Fruit fly (Drosophila melanogaster): Measurements from ENCODE around the gene CG16984.

The CG16984 gene

DNA sequence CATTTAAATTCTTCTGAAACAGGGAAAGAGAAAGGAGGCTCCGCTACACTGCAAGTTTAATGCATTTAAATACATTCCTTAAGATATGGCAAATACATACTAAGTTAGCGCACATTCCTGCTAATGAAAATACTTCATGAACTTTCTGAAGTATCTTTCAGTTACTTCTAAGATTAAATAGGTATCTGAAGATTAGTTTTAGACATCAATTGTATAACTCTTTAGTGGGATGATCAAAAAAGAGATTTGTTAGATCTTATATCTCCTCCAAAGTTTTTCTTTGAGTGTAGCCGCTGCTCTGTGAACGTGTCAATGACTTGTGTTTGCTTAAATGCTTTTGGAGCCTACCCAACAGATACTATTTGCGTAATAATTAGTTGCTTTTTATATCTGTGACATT lies 20.3 kb upstream of the CG16984 start:
- peak; percentile 69 for TF ChIP-seq noc (tag; optimal IDR thresholded peaks at IDR 0.05)

DNA sequence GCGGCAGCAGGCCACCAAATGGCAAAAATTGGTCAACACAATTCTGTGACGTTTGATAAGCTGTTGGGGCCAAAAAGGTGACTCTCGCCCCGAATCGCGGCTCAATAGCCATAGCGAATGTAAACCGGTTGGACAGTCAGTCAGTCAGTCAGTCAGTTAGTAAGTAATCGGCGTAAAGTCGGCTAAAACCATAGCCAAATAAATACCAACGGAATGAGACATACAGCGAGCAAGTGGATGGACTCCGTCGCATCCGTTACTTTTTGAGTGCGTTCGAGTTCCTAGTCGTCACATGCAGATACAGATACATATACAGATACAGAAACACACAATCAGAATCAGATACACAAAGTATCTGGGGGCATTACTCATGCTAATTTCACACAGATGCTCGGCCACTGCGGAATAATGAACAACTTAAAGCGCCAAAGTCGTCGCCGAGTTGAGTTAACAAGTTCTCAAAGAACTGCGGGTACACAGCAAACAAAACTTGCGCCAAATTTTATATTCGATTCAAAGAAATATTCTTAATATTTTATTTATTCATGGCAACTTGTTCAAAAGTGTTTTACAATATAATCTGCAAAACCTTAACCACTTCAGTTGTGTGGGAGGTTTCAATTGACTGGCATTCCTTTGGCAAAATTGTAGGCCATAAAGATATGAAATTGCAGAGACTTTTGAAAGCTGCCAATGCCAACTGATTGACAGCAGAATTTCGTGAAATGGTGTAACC lies 18.3 kb upstream of the CG16984 start:
- TF ChIP-seq noc (tag; optimal IDR thresholded peaks at IDR 0.05) = no peak

DNA sequence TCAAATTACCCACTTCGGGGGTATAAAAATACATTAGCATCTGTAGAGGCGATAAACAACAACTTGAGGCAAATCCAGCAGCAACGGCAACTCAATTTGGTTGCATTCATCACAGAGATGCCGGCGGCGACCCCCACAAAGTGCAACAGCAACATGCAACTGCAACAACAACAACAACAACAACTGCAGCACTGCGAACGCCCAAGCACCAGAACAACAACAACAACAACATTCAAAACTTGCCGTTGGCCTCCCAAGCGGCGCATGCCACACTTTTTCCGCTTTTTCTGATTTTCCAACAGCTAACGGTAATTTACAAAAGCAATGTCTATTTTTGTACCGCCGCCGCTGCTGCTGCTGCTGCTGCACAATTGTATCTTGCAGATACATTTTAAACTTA lies 17.3 kb upstream of the CG16984 start:
- TF ChIP-seq noc (tag; optimal IDR thresholded peaks at IDR 0.05) = no peak

DNA sequence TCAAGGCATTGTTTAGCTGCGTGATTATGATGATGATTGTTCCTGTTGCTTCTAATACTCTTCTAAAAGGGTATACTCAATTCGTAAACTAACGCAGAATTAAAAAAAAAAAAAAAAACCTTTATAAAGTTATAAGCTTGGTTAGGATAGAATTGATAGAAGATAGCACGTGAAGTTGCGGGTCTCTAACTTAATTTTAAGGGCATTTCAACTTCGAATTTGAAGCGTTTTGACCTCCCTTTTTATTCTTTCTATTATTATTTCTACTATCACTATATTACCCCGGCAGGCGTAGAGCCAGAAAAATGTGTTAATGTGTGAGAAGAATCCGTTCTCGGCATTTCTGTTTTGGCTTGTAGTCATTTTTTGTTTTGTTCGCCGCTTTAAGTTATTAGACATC lies 16.8 kb upstream of the CG16984 start:
- peak; percentile 84 for TF ChIP-seq noc (tag; optimal IDR thresholded peaks at IDR 0.05)

DNA sequence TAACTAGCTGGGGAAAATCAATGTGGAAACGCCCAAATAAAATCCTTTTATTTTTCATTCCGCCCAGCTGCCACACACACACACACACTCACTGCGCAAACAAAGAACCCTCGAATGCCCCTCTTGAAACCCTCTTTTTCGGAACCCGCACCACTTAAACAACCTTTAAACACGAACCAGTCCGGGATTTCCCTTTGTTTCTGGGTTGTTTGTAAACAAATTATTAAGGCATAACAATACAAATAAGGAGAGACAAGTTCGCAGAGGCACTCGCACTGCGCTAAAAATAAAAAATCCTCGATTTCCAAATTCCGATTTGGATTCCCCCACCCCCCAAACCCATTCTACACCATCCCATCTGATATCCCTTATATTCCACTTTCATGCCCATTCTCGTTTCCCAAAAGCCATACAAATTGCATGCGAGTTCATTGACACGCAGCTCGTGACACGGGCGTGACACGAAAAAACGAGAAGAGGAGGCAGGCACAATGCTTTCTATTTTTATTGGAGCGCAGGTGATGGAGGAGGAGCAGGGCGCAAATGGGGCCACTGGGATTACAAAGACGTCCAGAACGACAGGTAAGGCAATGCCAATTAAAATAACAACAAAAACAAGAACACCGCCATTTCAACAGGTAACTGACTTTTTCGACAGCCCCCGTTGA lies 15.9 kb upstream of the CG16984 start:
- TF ChIP-seq noc (tag; optimal IDR thresholded peaks at IDR 0.05) = no peak

DNA sequence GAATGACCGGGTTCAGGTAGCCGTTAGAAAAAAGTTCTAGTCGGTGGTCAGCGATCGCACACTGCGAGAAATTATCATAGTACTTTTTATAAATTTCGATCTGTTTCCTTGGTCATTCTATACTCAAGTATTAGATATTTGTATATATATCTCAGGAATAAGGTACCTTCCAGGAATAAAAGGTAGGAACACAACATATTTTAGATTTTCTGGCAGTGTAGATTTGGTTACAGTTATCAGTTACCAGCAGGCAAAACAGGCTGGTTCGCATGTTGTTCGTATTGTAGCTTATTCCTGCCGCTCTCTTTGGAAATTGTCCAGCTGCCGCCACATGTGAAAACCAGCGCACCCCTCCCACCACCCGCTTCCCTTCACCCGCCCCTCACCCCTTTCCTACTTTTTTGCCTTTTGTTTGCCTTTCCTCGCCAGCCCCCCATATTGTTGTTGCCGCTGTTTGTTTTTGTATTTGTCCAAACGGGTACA lies 14.2 kb upstream of the CG16984 start:
- peak; percentile 86 for TF ChIP-seq noc (tag; optimal IDR thresholded peaks at IDR 0.05)

DNA sequence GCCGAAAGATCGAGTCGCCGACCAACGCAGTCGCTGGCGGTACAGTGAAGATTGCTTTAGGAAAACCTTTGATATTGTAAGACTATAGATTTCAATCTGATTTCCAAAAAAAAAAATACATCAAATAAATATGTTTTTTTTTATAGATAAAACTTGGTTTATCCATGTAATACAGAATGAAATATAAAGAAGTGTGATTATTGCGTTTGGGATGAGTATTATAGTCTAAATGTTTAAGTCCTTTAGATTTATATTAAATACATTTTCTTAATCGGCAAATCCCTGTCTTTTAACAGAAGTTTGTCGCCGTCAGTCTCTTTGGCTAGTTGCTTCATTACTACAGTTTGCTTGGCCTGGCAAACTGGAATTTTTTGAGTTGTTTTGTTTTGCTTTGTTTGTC lies 13.7 kb upstream of the CG16984 start:
- TF ChIP-seq noc (tag; optimal IDR thresholded peaks at IDR 0.05) = peak; percentile 15

DNA sequence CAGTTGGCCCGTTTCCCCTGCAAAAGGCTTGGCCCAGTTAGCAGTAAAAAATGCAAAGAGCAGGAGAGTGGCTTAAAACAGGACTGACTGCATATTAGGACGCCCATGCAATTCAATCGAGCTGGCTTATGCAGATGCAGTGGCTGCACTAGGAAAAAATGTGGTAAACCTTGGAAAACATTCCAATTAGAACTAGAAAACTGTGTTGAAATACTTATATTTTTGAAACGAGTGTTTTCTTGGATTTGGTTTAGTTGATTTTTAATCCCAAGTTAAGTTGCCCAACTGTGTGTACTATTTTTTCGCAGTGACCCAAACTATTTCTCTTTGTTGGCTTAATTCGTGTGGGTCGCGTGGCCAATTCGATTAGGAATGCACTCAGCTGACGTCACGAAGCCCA lies 13.3 kb upstream of the CG16984 start:
- TF ChIP-seq noc (tag; optimal IDR thresholded peaks at IDR 0.05) = no peak

DNA sequence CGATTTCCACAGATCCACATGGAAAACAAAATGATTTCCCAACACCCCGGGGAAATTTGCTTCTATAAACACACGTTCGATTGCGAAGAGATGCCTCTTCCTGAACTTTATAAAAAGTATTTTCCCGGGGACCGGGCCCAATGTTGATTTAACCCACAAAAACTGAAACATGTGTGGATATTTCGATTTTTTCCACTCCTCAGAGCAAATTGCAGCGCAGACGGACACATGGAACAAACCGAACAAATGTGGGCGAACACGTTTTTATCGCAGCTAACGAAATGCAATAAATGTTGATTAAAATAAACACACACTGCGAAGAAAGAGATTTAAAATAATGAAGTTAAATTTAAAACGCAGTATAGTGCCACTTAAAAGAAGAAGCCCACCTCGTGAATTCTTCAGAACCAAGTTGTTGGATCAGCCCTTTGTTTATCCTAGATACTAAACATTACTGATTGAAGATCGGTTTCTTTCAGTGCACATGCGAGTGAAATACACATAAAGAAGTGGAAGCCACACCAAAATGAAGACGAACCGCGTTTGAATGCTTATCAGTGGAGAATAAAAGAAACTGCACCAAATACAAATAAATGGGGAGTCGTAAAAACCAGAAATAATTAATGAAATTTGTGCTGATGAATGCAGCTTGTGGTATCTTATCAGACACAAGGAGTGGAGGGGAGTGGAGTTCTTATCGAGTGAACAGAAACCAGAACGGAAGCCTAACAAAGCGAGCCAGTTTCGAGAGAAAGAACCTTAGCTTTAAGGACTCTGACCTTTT lies 12.6 kb upstream of the CG16984 start:
- TF ChIP-seq noc (tag; optimal IDR thresholded peaks at IDR 0.05) = no peak

DNA sequence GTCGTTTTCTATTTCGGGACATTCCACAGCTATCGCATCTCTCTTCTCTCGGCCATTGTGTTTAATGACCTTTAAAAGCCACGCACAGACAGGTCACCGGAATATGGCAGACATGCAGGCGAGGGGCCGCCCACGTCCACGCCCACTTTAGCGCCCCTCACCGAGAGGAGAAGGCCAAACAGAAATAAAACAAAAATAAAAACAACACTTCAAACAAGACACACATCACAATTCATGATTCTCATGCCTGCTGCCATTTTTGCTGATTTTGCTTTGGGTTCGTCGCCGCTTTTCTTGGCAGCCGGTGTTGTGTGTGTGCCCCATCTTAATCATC lies 12.1 kb upstream of the CG16984 start:
- TF ChIP-seq noc (tag; optimal IDR thresholded peaks at IDR 0.05) = no peak

DNA sequence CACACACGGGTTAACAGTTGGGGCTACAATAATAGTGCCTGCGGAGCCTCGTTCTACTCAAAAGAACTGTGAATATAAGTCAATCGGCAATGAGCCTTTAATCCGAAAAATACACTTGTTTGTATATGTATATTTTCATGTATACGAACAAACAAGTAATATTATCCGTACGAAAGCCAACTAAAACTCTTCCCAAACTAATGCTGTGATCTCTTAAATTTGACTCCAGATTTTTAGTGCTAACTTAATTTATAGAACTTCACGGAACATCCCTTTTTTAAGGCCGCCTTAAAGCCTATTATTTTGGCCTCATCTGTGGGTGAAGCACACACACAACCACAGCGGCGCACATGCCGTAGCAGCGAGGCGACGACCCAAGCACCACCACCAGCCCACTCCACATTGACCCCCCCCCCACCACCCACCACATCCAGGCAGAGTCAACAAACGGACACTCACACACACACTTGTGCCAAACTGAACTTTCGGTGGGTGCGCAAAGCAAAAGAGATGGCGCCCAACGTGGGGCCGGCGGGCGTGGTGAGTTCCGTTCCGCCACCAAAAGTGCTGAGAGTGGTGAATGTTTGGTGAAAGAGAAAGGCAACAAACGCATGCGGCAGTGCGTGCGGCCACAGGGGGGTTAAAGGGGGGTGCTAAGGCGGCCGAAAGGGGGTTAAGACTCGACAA lies 11.3 kb upstream of the CG16984 start:
- peak; percentile 76 for TF ChIP-seq noc (tag; optimal IDR thresholded peaks at IDR 0.05)

DNA sequence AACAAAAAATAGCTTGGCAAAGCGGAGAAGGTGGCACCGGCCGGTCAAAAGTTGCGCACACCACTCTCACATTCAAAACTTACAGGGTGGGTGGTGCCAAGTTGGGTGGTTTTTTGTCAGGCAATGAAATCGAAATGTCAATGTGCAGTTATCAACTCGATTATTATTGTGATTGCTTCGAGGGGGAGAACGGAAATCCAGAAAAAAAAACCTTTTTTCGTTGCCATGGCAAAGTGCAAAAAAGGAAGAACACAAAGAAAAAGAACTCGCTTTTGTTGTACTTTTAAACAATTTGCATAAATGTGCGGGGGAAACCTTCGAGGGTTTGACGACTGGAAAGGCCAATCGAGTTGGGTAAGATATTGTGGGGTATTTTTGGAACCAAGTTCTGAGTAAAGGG lies 10.8 kb upstream of the CG16984 start:
- TF ChIP-seq noc (tag; optimal IDR thresholded peaks at IDR 0.05) = no peak

DNA sequence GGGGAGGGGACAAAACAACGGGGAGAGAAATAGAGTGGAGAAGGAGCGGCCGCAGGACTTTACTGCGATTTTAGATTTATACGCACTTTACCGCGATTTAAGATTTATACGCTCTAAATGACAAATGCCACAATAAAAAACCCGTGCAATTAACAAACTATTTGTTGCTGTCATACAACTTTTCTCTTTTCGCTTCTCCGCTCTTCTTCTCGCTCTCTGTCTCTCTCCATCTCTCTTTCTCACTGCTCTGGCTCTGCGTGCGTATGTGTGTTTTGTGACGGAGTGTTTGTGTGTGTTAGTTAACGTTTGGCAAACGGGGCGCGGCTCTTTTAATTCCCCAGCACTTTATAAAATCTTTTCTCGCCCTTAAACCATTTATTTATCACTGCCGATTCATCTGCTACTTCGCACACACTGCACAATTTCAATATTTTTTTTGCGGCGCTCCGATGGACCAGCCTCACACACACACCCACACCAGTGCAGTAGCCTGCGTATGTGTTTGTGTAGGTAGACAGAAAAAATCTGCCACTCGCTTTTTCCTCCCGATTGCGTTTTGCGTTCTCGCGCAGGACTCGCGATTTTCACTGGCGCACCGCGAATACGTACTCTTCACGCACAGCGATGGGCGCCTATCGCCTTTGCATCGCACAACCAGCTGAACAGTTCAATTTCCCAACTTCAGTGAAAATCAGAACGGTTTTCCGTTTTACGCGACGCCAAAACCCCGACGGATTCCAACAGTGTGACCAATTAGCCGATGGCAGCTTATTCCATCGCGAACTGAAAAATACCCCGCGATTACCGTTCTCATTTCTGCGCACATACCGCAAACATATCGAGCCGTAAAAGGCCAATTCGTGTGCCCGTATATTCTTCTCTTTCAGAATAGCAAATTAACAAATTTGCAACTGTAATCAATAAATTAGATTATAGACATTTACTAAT lies 9.5 kb upstream of the CG16984 start, which contains the start of gene msn:
Gene msn (minus strand): TSS at position 747 of the 948 bp plus-strand sequence.
- peak; percentile 69 for TF ChIP-seq noc (tag; optimal IDR thresholded peaks at IDR 0.05)

DNA sequence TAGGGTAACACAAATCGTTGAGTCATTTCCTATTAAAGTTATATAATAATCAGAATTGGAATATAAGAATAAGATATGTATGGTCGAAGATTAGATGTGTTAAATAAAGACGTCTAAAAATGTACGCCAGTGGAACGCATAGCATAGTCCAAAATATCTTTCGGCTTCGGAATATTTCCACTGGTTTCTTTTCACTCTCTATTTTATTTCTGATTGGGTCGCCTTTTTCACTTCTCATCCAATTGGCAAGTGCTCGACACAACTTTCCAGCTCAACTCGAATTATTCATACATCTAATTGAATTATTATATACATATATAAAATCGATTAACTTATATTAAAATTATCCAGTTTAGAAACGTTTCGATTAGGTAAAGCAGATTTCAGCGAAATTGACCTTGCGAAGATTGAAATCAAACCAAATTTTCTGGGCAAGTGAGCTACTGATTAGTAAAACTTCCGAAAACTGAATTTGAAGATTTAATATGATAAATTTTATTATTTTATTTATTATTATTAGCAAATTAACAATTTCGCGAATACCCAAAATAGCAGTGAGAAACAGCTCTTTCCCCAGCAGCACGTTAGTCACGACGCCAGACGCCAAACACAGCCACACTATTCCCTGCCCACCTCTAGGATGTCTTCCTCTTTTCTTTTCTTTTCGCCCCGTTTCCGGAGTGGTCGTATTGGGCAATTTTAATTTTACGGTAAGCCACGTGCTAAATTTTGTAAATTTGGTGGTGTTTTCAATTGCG lies 8.6 kb upstream of the CG16984 start, which contains the start of gene RpL8:
Gene RpL8 (plus strand): TSS at position 653 of the 758 bp plus-strand sequence.
- peak; percentile 51 for TF ChIP-seq noc (tag; optimal IDR thresholded peaks at IDR 0.05)
